Worm (Caenorhabditis elegans) whole organism, L4/young adult: ENCODE measurements around the gene C54F6.18.

Experiments used
- W03F9.2 ChIP-seq: fragments of 150-350 bp; optimal IDR thresholded peaks from 2 replicates; lab custom pipeline; 2014; ENCODE audit warnings: missing biosample characterization, missing genetic modification characterization
- dao-5 ChIP-seq: sonication (generic microtip); optimal IDR thresholded peaks from 2 replicates; lab custom pipeline; 2016; ENCODE audit warnings: missing genotype, missing genetic modification characterization, moderate library complexity, missing compliant biosample characterization
- him-1 ChIP-seq: sonication (generic microtip); optimal IDR thresholded peaks from 2 replicates; lab custom pipeline; 2016; ENCODE audit warnings: missing genotype, missing genetic modification reagents, missing genetic modification characterization, missing compliant biosample characterization

- TF ChIP-seq dao-5 (no peak), him-1 (no peak), W03F9.2 (tag; lab: Kevin White, UChicago) (no peak)
Observed at ce11 chrV:7492924-7493323, 32.9 kb upstream of the C54F6.18 start, which contains the start of gene srbc-10.
